Fruit fly (Drosophila melanogaster): ENCODE data around the gene CG12121.

The CG12121 gene

DNA sequence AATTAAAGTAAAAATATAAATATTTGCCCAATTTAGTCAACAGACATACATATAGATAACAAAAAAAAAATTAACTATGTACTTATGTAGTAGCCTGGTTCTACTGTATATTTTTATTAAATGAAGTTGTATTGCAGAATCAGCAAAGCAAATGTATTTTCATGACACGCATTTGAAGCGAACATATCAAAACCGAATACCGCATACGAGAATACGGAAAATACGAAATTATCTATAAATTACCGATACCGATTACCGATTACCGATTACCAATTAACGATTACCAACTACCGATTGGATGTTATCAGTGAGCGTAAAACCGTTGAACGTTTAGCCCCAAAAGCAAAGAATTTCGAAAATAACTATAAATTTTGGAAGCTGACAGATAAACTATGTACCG, 44.7 kb downstream of the CG12121 start (continued):
- TF ChIP-seq CG14860 (GFP tag; IDR thresholded peaks at IDR 0.05; ENCODE audit: partially characterized antibody) (0 out of 3 replicates have a peak, but pooled peaks have one; percentile 34), Myb (GFP tag; optimal IDR thresholded peaks at IDR 0.05) (peak; percentile 12), phol (tag; optimal IDR thresholded peaks at IDR 0.05) (peak; percentile 15), Dll (GFP tag; IDR thresholded peaks at IDR 0.05; ENCODE audit: partially characterized antibody) (peak; percentile 41; the same call in 1 of the 4 replicates), CG7556 (GFP tag; optimal IDR thresholded peaks at IDR 0.05) (no peak)

Data from whole organism, embryonic.